Fruit fly (Drosophila melanogaster) whole organism, embryonic: ENCODE data around the gene VhaSFD.

Experiments used
- CG15696 ChIP-seq: fragments of 200-800 bp; sonication (Bioruptor generic); optimal IDR thresholded peaks from 2 replicates; lab custom pipeline; 2019; ENCODE audit warnings: missing biosample characterization, mild to moderate bottlenecking, missing genetic modification characterization, moderate library complexity
- CG16813 ChIP-seq: fragments of 200-800 bp; sonication (Bioruptor generic); IDR thresholded peaks from 3 replicates; pipeline ENCODE4 v1.3.6; 2022; ENCODE audit warnings: missing biosample characterization, missing genetic modification characterization; ENCODE audit not compliant: partially characterized antibody
- CG33213 ChIP-seq: fragments of 200-800 bp; sonication (Bioruptor generic); optimal IDR thresholded peaks from 3 replicates; lab custom pipeline; 2016; ENCODE audit warnings: missing biosample characterization, missing genetic modification characterization
- CG43689 ChIP-seq: fragments of 200-800 bp; sonication (Bioruptor generic); IDR thresholded peaks from 2 replicates; pipeline ENCODE4 v1.3.6; 2022; ENCODE audit warnings: missing biosample characterization, missing genetic modification characterization
- D ChIP-seq, 2 experiments: fragments of 200-800 bp in 1 of 2; fragments of >200 bp in 1 of 2; sonication (Bioruptor generic) in 1 of 2; optimal IDR thresholded peaks; 2 replicates in 1 of 2; 3 replicates in 1 of 2; lab custom pipeline; 2017; ENCODE audit warnings: mild to moderate bottlenecking in 1 of 2, missing biosample characterization in 1 of 2, missing genetic modification characterization in 1 of 2, missing genetic modification reagents in 1 of 2
- Kr ChIP-seq: fragments of 200-800 bp; sonication (Bioruptor generic); optimal IDR thresholded peaks from 2 replicates; lab custom pipeline; 2017; ENCODE audit warnings: missing biosample characterization, mild to moderate bottlenecking, missing genetic modification characterization
- bigmax ChIP-seq: fragments of 200-800 bp; sonication (Bioruptor generic); optimal IDR thresholded peaks from 2 replicates; lab custom pipeline; 2018; ENCODE audit warnings: missing biosample characterization, mild to moderate bottlenecking, missing genetic modification characterization
- tin ChIP-seq: fragments of 200-800 bp; sonication (Bioruptor generic); optimal IDR thresholded peaks from 3 replicates; lab custom pipeline; 2016; ENCODE audit warnings: missing biosample characterization, missing genetic modification characterization
- tio ChIP-seq: fragments of 200-800 bp; sonication (Bioruptor generic); optimal IDR thresholded peaks from 2 replicates; lab custom pipeline; 2017; ENCODE audit warnings: missing biosample characterization, missing genetic modification characterization, inconsistent platforms

Gene VhaSFD

dm6 chr2L:16676651-16677359 is 50.8 kb downstream of the VhaSFD start, which contains the start of the genes Trpgamma and her (continued):
- TF ChIP-seq bigmax (GFP tag; lab: Kevin White, UChicago) = no peak
- TF ChIP-seq CG33213 (GFP tag; lab: Kevin White, UChicago) = peak; percentile 43
- no peak for TF ChIP-seq D (optimal IDR thresholded peaks at IDR 0.05; lab: Kevin White, UChicago)
- TF ChIP-seq D (GFP tag; optimal IDR thresholded peaks at IDR 0.05; lab: Kevin White, UChicago) = no peak
- no peak for TF ChIP-seq tio (GFP tag; lab: Kevin White, UChicago)
- peak; percentile 87 for TF ChIP-seq CG16813 (GFP tag; lab: Robert Waterston, UW)
- no peak for TF ChIP-seq Kr
- peak; percentile 2 for TF ChIP-seq tin (GFP tag; lab: Kevin White, UChicago)
- TF ChIP-seq CG15696 (tag; lab: Kevin White, UChicago) = no peak
- no peak for TF ChIP-seq CG43689 (GFP tag; lab: Robert Waterston, UW)
